Worm (Caenorhabditis elegans): Measurements from ENCODE around the gene B0303.7.

The B0303.7 gene

DNA sequence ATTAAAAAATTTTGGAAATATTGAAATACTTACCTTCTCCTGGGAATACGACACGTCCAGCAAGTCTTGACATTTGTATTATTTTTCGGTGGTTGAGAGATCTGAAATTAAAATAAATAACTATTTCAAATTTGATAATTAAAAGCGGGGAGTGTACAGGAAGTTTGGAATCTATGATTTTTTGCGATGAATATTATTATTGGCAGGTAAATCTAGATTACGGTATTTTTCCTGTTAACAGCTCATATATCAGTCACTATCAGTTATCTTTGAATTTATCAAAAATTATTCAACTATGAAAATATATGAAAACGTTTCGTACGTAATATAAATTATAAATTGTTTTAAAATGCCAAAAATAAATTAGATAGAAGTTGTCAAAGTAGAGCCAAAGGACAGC lies 22.7 kb downstream of the B0303.7 start, which contains the start of gene B0303.14:
B0303.14 (minus strand) TSS at position 101 of the 400 bp plus-strand sequence.
- no peak for TF ChIP-seq lin-35 (GFP tag; optimal IDR thresholded peaks at IDR 0.05)
- no peak for TF ChIP-seq egl-13 (tag; optimal IDR thresholded peaks at IDR 0.05)
- no peak for TF ChIP-seq nhr-47 (tag; optimal IDR thresholded peaks at IDR 0.05)
- no peak for TF ChIP-seq ces-1 (GFP tag; optimal IDR thresholded peaks at IDR 0.05)
- no peak for TF ChIP-seq nhr-85 (tag)
- no peak for TF ChIP-seq lsy-2 (tag; optimal IDR thresholded peaks at IDR 0.05)
- TF ChIP-seq hlh-17 (GFP tag; optimal IDR thresholded peaks at IDR 0.05; ENCODE audit: borderline replicate concordance) = no peak
- no peak for TF ChIP-seq snpc-4 (tag; optimal IDR thresholded peaks at IDR 0.05)
- no peak for TF ChIP-seq C04F5.9 (tag; optimal IDR thresholded peaks at IDR 0.05)
- no peak for TF ChIP-seq ceh-90 (tag; optimal IDR thresholded peaks at IDR 0.05)
- no peak for TF ChIP-seq skn-1 (tag; optimal IDR thresholded peaks at IDR 0.05)
- no peak for TF ChIP-seq zag-1 (tag; optimal IDR thresholded peaks at IDR 0.05)
- no peak for TF ChIP-seq dsc-1 (tag; optimal IDR thresholded peaks at IDR 0.05)

DNA sequence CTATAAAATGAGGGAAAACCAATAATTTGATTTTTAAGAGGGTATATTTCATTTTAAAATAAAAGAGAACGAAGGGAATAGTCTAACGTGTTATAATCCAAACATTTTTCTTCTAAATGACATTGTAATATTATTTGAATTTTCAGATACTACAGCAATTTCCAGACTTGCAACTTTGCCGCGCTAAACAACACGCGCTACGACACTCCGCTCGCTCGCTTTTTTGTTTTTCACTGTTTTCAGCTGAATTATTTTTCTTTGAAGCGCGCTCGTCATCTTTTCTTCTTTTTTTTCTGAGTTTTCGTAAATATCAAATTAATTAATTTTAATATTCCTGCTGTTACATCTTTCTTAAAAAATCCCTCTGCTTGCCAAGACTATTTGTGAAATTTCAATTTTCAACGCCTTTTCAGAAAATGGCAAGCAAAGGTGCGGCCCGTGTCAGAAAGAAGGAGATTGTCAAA lies 23.8 kb downstream of the B0303.7 start, which contains the start of gene mrpl-11:
mrpl-11 (plus strand) TSS at position 414 of the 464 bp plus-strand sequence.
- TF ChIP-seq efl-1 (optimal IDR thresholded peaks at IDR 0.05) (peak in 1 of 2 experiments; percentile 33), efl-1 (GFP tag; optimal IDR thresholded peaks at IDR 0.05 in 1 of 2) (peak; percentile 33 to 89), snu-23 (GFP tag; optimal IDR thresholded peaks at IDR 0.05) (peak; percentile 21), ceh-82 (tag; optimal IDR thresholded peaks at IDR 0.05) (peak in 1 of 3 experiments; percentile 6), lin-15B (tag; optimal IDR thresholded peaks at IDR 0.05) (no peak), lsy-2 (tag; optimal IDR thresholded peaks at IDR 0.05) (peak in 1 of 2 experiments; percentile 45), efl-3 (GFP tag; optimal IDR thresholded peaks at IDR 0.05) (no peak), nhr-71 (tag; optimal IDR thresholded peaks at IDR 0.05) (peak; percentile 17), swsn-7 (tag; optimal IDR thresholded peaks at IDR 0.05) (peak; percentile 9), lin-35 (GFP tag; optimal IDR thresholded peaks at IDR 0.05) (peak; percentile 4 to 48), dpl-1 (GFP tag; optimal IDR thresholded peaks at IDR 0.05) (peak in 2 of 3 experiments; percentile 8 to 34)

DNA sequence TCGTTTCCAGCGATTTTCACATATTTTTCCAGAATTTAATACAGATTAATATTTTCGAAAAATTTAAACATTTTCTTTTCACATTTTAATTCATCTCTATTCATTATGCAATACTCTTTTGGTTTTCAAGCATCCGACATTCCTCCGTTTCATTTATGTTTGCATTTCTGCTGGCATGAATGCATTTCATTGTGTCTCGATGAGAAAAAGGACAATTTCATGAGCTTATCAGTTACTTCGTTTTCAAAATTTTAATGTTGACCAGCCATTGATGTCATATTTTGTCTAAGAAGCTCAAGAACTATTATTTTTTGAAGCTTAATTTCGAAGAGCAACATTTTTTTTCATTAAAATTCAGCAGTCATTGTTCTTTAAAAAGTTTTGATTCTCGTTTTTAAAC lies 25.2 kb downstream of the B0303.7 start:
- TF ChIP-seq nhr-76 (tag; optimal IDR thresholded peaks at IDR 0.05) (no peak), lin-35 (GFP tag; optimal IDR thresholded peaks at IDR 0.05) (peak in 1 of 2 experiments; percentile 11), fos-1 (tag; optimal IDR thresholded peaks at IDR 0.05) (no peak), alr-1 (tag; optimal IDR thresholded peaks at IDR 0.05; ENCODE audit: borderline replicate concordance) (no peak)

DNA sequence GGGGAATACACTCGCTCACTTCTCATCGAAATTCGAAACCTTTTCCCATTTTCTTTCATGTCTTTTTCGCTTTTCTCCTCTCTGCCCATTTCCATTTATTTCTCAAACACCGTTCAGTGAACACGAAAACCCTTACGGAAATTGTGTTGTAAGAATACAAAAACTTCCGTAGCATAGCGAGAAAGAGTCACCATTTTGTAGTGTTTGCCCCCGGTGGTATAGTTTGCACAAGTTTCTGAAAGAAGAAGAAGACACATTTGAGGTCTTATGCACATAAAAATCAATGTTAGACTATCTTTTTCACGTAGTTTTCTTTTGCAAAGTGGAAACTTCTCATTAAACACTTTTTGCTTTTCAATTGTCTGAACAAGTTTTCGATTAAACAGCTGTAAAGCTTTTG lies 25.7 kb downstream of the B0303.7 start:
- TF ChIP-seq nhr-237 (tag; optimal IDR thresholded peaks at IDR 0.05) (no peak), dsc-1 (tag; optimal IDR thresholded peaks at IDR 0.05) (no peak), sptf-1 (tag; optimal IDR thresholded peaks at IDR 0.05) (no peak), lin-35 (GFP tag; optimal IDR thresholded peaks at IDR 0.05) (no peak), ceh-82 (tag; optimal IDR thresholded peaks at IDR 0.05) (no peak), C04F5.9 (tag; optimal IDR thresholded peaks at IDR 0.05) (no peak), skn-1 (tag; optimal IDR thresholded peaks at IDR 0.05) (no peak), nhr-47 (tag; optimal IDR thresholded peaks at IDR 0.05) (no peak), jun-1 (tag; optimal IDR thresholded peaks at IDR 0.05) (no peak), lin-39 (tag; optimal IDR thresholded peaks at IDR 0.05) (no peak), fkh-8 (tag; optimal IDR thresholded peaks at IDR 0.05) (no peak), nhr-84 (tag; optimal IDR thresholded peaks at IDR 0.05) (no peak), fkh-10 (GFP tag; optimal IDR thresholded peaks at IDR 0.05) (no peak), F16B12.6 (tag; optimal IDR thresholded peaks at IDR 0.05) (no peak), swsn-7 (tag; optimal IDR thresholded peaks at IDR 0.05) (no peak), zag-1 (tag; optimal IDR thresholded peaks at IDR 0.05) (no peak), nhr-76 (tag; optimal IDR thresholded peaks at IDR 0.05) (no peak), xbp-1 (tag; optimal IDR thresholded peaks at IDR 0.05) (no peak), Y116A8C.19 (tag; optimal IDR thresholded peaks at IDR 0.05; ENCODE audit: borderline replicate concordance) (no peak)
